Worm (Caenorhabditis elegans) whole organism, L1 larva: Measurements from ENCODE around the gene ZK154.5.

ENCODE experiments used
- C16A3.4 ChIP-seq: fragments of 150-350 bp; optimal IDR thresholded peaks from 2 replicates; lab custom pipeline; 2014; ENCODE audit warnings: missing biosample characterization, missing genetic modification characterization
- C34B4.2 ChIP-seq: sonication (generic microtip); optimal IDR thresholded peaks from 2 replicates; lab custom pipeline; 2017; ENCODE audit warnings: mild to moderate bottlenecking, missing genetic modification characterization, missing compliant biosample characterization
- F16B12.6 ChIP-seq: fragments of 150-350 bp; optimal IDR thresholded peaks from 2 replicates; lab custom pipeline; 2014; ENCODE audit warnings: missing biosample characterization, missing genetic modification characterization
- Y116A8C.19 ChIP-seq: sonication (generic microtip); optimal IDR thresholded peaks from 2 replicates; lab custom pipeline; 2016; ENCODE audit warnings: missing compliant biosample characterization, missing genetic modification characterization, borderline replicate concordance
- ama-1 ChIP-seq: fragments of 150-350 bp; optimal IDR thresholded peaks from 2 replicates; lab custom pipeline; 2014
- blmp-1 ChIP-seq: fragments of 150-350 bp; optimal IDR thresholded peaks from 2 replicates; lab custom pipeline; 2014; ENCODE audit warnings: missing biosample characterization, missing genetic modification characterization
- ceh-63 ChIP-seq: fragments of 200-800 bp; sonication (Bioruptor generic); optimal IDR thresholded peaks from 2 replicates; lab custom pipeline; 2018; ENCODE audit warnings: mild to moderate bottlenecking, missing genetic modification characterization, missing compliant biosample characterization
- ceh-8 ChIP-seq: fragments of 200-800 bp; sonication (Bioruptor generic); optimal IDR thresholded peaks from 2 replicates; lab custom pipeline; 2018; ENCODE audit warnings: mild to moderate bottlenecking, missing genetic modification characterization, moderate library complexity, missing compliant biosample characterization
- ceh-88 ChIP-seq: fragments of 200-800 bp; sonication (Bioruptor generic); IDR thresholded peaks from 2 replicates; pipeline ENCODE4 v1.3.6; 2022; ENCODE audit warnings: missing genetic modification characterization, missing compliant biosample characterization
- ces-1 ChIP-seq: fragments of 150-350 bp; optimal IDR thresholded peaks from 2 replicates; lab custom pipeline; 2014; ENCODE audit warnings: missing biosample characterization, missing genetic modification reagents, missing genetic modification characterization
- dsc-1 ChIP-seq: sonication (generic microtip); optimal IDR thresholded peaks from 2 replicates; lab custom pipeline; 2016; ENCODE audit warnings: mild to moderate bottlenecking, missing genetic modification characterization, missing compliant biosample characterization
- efl-1 ChIP-seq, 4 experiments: fragments of 150-350 bp; optimal IDR thresholded peaks in 3 of 4; peaks in 1 of 4; 1 replicate in 1 of 4; 2 replicates in 3 of 4; lab custom pipeline; 2014; ENCODE audit warnings: missing biosample characterization in 2 of 4, missing genetic modification characterization in 2 of 4, missing genetic modification reagents in 2 of 4
- egl-13 ChIP-seq: sonication (generic microtip); optimal IDR thresholded peaks from 2 replicates; lab custom pipeline; 2016; ENCODE audit warnings: missing genotype, missing genetic modification reagents, missing genetic modification characterization, missing compliant biosample characterization
- elt-2 ChIP-seq: sonication (generic microtip); optimal IDR thresholded peaks from 2 replicates; lab custom pipeline; 2016; ENCODE audit warnings: missing genetic modification characterization, mild to moderate bottlenecking, inconsistent platforms, missing compliant biosample characterization, missing genetic modification reagents
- fkh-10 ChIP-seq: sonication (generic microtip); optimal IDR thresholded peaks from 2 replicates; lab custom pipeline; 2017; ENCODE audit warnings: missing biosample characterization, missing genetic modification reagents, missing genetic modification characterization
- fkh-8 ChIP-seq: sonication (generic microtip); optimal IDR thresholded peaks from 2 replicates; lab custom pipeline; 2016; ENCODE audit warnings: mild to moderate bottlenecking, missing genetic modification characterization, missing compliant biosample characterization
- fos-1 ChIP-seq: fragments of 150-350 bp; optimal IDR thresholded peaks from 2 replicates; lab custom pipeline; 2014; ENCODE audit warnings: missing biosample characterization, missing genetic modification characterization
- grh-1 ChIP-seq: fragments of 200-800 bp; sonication (Bioruptor generic); IDR thresholded peaks from 2 replicates; pipeline ENCODE4 v1.3.6; 2022; ENCODE audit warnings: missing genetic modification reagents, missing genetic modification characterization, missing compliant biosample characterization
- hlh-4 ChIP-seq: sonication (generic microtip); optimal IDR thresholded peaks from 2 replicates; lab custom pipeline; 2016; ENCODE audit warnings: mild to moderate bottlenecking, missing genetic modification characterization, missing compliant biosample characterization
- irx-1 ChIP-seq: sonication (generic microtip); optimal IDR thresholded peaks from 2 replicates; lab custom pipeline; 2016; ENCODE audit warnings: missing genetic modification characterization, missing compliant biosample characterization
- jun-1 ChIP-seq: fragments of 150-350 bp; optimal IDR thresholded peaks from 2 replicates; lab custom pipeline; 2014; ENCODE audit warnings: missing biosample characterization, missing genetic modification reagents, missing genetic modification characterization
- lin-13 ChIP-seq: fragments of 150-350 bp; optimal IDR thresholded peaks from 2 replicates; lab custom pipeline; 2014; ENCODE audit warnings: missing biosample characterization, missing genetic modification reagents, missing genetic modification characterization
- lin-14 ChIP-seq: fragments of 200-800 bp; sonication (Bioruptor generic); optimal IDR thresholded peaks from 2 replicates; lab custom pipeline; 2018; ENCODE audit warnings: mild to moderate bottlenecking, missing genetic modification characterization, moderate library complexity, missing compliant biosample characterization
- lir-3 ChIP-seq: sonication (generic microtip); optimal IDR thresholded peaks from 2 replicates; lab custom pipeline; 2016; ENCODE audit warnings: mild to moderate bottlenecking, missing genetic modification characterization, moderate library complexity, missing compliant biosample characterization; ENCODE audit not compliant: poor library complexity
- mef-2 ChIP-seq: fragments of 150-350 bp; optimal IDR thresholded peaks from 2 replicates; lab custom pipeline; 2014; ENCODE audit warnings: missing biosample characterization, missing genetic modification characterization
- mep-1 ChIP-seq: fragments of 150-350 bp; optimal IDR thresholded peaks from 2 replicates; lab custom pipeline; 2014; ENCODE audit warnings: missing biosample characterization, missing genetic modification characterization
- nhr-11 ChIP-seq: fragments of 150-350 bp; optimal IDR thresholded peaks from 2 replicates; lab custom pipeline; 2014; ENCODE audit warnings: missing biosample characterization, missing genetic modification characterization
- nhr-12 ChIP-seq: sonication (generic microtip); optimal IDR thresholded peaks from 2 replicates; lab custom pipeline; 2017; ENCODE audit warnings: missing biosample characterization, missing genetic modification characterization
- nhr-19 ChIP-seq: fragments of 200-800 bp; sonication (Bioruptor generic); conservative IDR thresholded peaks from 2 replicates; pipeline ENCODE4 v1.3.6; 2022; ENCODE audit warnings: missing genetic modification characterization, missing compliant biosample characterization
- nhr-20 ChIP-seq: sonication (generic microtip); optimal IDR thresholded peaks from 2 replicates; lab custom pipeline; 2016; ENCODE audit warnings: mild to moderate bottlenecking, missing genetic modification characterization, missing compliant biosample characterization
- nhr-47 ChIP-seq: sonication (generic microtip); optimal IDR thresholded peaks from 2 replicates; lab custom pipeline; 2016; ENCODE audit warnings: mild to moderate bottlenecking, missing genetic modification characterization, moderate library complexity, missing compliant biosample characterization
- nhr-76 ChIP-seq: sonication (generic microtip); optimal IDR thresholded peaks from 2 replicates; lab custom pipeline; 2017; ENCODE audit warnings: missing biosample characterization, missing genetic modification characterization
- nhr-77 ChIP-seq: fragments of 150-350 bp; optimal IDR thresholded peaks from 2 replicates; lab custom pipeline; 2014; ENCODE audit warnings: missing biosample characterization, missing genetic modification characterization
- nhr-85 ChIP-seq: sonication (generic microtip); peaks from one replicate; lab custom pipeline; 2016; ENCODE audit warnings: missing genetic modification characterization, inconsistent platforms, missing compliant biosample characterization
- nhr-90 ChIP-seq: sonication (generic microtip); optimal IDR thresholded peaks from 2 replicates; lab custom pipeline; 2016; ENCODE audit warnings: mild to moderate bottlenecking, missing genetic modification characterization, missing compliant biosample characterization; ENCODE audit not compliant: poor library complexity
- pag-3 ChIP-seq: sonication (generic microtip); optimal IDR thresholded peaks from 2 replicates; lab custom pipeline; 2017; ENCODE audit warnings: missing genetic modification characterization, mild to moderate bottlenecking, missing compliant biosample characterization, antibody characterized with exemption, borderline replicate concordance; ENCODE audit not compliant: insufficient read depth
- pax-3 ChIP-seq: fragments of 200-800 bp; sonication (Bioruptor generic); optimal IDR thresholded peaks from 2 replicates; lab custom pipeline; 2018; ENCODE audit warnings: mild to moderate bottlenecking, missing genetic modification characterization, moderate library complexity, missing compliant biosample characterization
- pqm-1 ChIP-seq: sonication (generic microtip); optimal IDR thresholded peaks from 3 replicates; lab custom pipeline; 2017; ENCODE audit warnings: missing biosample characterization, missing genetic modification characterization
- skn-1 ChIP-seq: fragments of 150-350 bp; optimal IDR thresholded peaks from 2 replicates; lab custom pipeline; 2014; ENCODE audit warnings: missing biosample characterization, missing genetic modification characterization
- snu-23 ChIP-seq: sonication (generic microtip); optimal IDR thresholded peaks from 2 replicates; lab custom pipeline; 2016; ENCODE audit warnings: missing genetic modification characterization, missing compliant biosample characterization
- unc-130 ChIP-seq: fragments of 150-350 bp; optimal IDR thresholded peaks from 2 replicates; lab custom pipeline; 2017; ENCODE audit warnings: missing biosample characterization, missing genetic modification characterization, inconsistent platforms
- unc-30 ChIP-seq: sonication (generic microtip); optimal IDR thresholded peaks from 2 replicates; lab custom pipeline; 2017; ENCODE audit warnings: missing biosample characterization, missing genetic modification characterization
- unc-62 ChIP-seq: fragments of 150-350 bp; optimal IDR thresholded peaks from 2 replicates; lab custom pipeline; 2014; ENCODE audit warnings: missing biosample characterization, missing genetic modification reagents, missing genetic modification characterization
- unc-86 ChIP-seq: sonication (generic microtip); optimal IDR thresholded peaks from 2 replicates; lab custom pipeline; 2016; ENCODE audit warnings: missing genetic modification characterization, missing compliant biosample characterization
- unc-98 ChIP-seq: fragments of 200-800 bp; sonication (Bioruptor generic); IDR thresholded peaks from 2 replicates; pipeline ENCODE4 v1.3.6; 2022; ENCODE audit warnings: missing genetic modification characterization, missing compliant biosample characterization
- vab-15 ChIP-seq: sonication (generic microtip); optimal IDR thresholded peaks from 2 replicates; lab custom pipeline; 2017; ENCODE audit warnings: missing genotype, mild to moderate bottlenecking, missing genetic modification characterization, missing compliant biosample characterization
- zag-1 ChIP-seq: fragments of 150-350 bp; optimal IDR thresholded peaks from 2 replicates; lab custom pipeline; 2014; ENCODE audit warnings: missing biosample characterization, missing genetic modification characterization
- zip-4 ChIP-seq: fragments of 200-800 bp; sonication (Bioruptor generic); optimal IDR thresholded peaks from 2 replicates; lab custom pipeline; 2018; ENCODE audit warnings: mild to moderate bottlenecking, missing genetic modification characterization, moderate library complexity, missing compliant biosample characterization
- ztf-4 ChIP-seq: fragments of 150-350 bp; optimal IDR thresholded peaks from 2 replicates; lab custom pipeline; 2014; ENCODE audit warnings: missing biosample characterization, missing genetic modification characterization

ZK154.5 gene

ce11 chrX:7809352-7810196, 21.8 kb upstream of the ZK154.5 start (continued):
- no peak for TF ChIP-seq unc-98 (GFP tag; lab: Robert Waterston, UW)
- TF ChIP-seq skn-1 (tag; lab: Kevin White, UChicago): peak; percentile 2
- TF ChIP-seq fos-1 (tag; lab: Kevin White, UChicago): no peak
- TF ChIP-seq blmp-1 (tag; lab: Kevin White, UChicago): peak; percentile 88
- no peak for TF ChIP-seq hlh-4 (tag; lab: Kevin White, UChicago)
- TF ChIP-seq nhr-85 (tag; lab: Kevin White, UChicago): peak; percentile 73
- no peak for TF ChIP-seq C34B4.2 (tag; lab: Kevin White, UChicago)
- peak; percentile 15 for TF ChIP-seq nhr-11 (tag; lab: Kevin White, UChicago)
- TF ChIP-seq unc-86 (tag; lab: Kevin White, UChicago): peak; percentile 41
- TF ChIP-seq lin-14 (GFP tag; lab: Kevin White, UChicago): peak; percentile 87
- no peak for TF ChIP-seq elt-2 (tag; lab: Kevin White, UChicago)
- TF ChIP-seq dsc-1: no peak
- peak; percentile 34 for TF ChIP-seq nhr-90 (tag; lab: Kevin White, UChicago)
- peak; percentile 66 for TF ChIP-seq mep-1 (tag; lab: Kevin White, UChicago)
- TF ChIP-seq ces-1 (GFP tag; lab: Kevin White, UChicago): no peak
- no peak for TF ChIP-seq ceh-63
- TF ChIP-seq Y116A8C.19 (tag; lab: Kevin White, UChicago): no peak
- TF ChIP-seq nhr-76 (tag; lab: Kevin White, UChicago): no peak
- TF ChIP-seq pax-3 (tag; lab: Kevin White, UChicago): no peak
- peak; percentile 21 for TF ChIP-seq lir-3
- TF ChIP-seq nhr-12 (tag; lab: Kevin White, UChicago): no peak
- peak; percentile 86 for TF ChIP-seq F16B12.6 (tag; lab: Kevin White, UChicago)
- TF ChIP-seq unc-130 (tag; lab: Kevin White, UChicago): peak; percentile 10
- TF ChIP-seq nhr-19: peak; percentile 39; the same call in 1 of the 2 replicates
- TF ChIP-seq C16A3.4 (tag; lab: Kevin White, UChicago): peak; percentile 52
- peak; percentile 43 for TF ChIP-seq irx-1
- no peak for TF ChIP-seq fkh-10 (GFP tag; lab: Kevin White, UChicago)
- TF ChIP-seq ztf-4 (tag; lab: Kevin White, UChicago): peak; percentile 11
- TF ChIP-seq unc-62 (GFP tag; lab: Kevin White, UChicago): no peak
- TF ChIP-seq unc-30: no peak
- TF ChIP-seq nhr-20 (tag; lab: Kevin White, UChicago): peak; percentile 55
- TF ChIP-seq zip-4 (GFP tag; lab: Kevin White, UChicago): no peak
- TF ChIP-seq jun-1 (tag; lab: Kevin White, UChicago): peak; percentile 10
- TF ChIP-seq snu-23 (GFP tag; lab: Kevin White, UChicago): peak; percentile 77
- no peak for TF ChIP-seq ceh-88 (GFP tag; lab: Robert Waterston, UW)
- TF ChIP-seq mef-2 (tag; lab: Kevin White, UChicago): no peak
- TF ChIP-seq ceh-8 (GFP tag; lab: Kevin White, UChicago): no peak
- TF ChIP-seq zag-1 (tag; lab: Kevin White, UChicago): no peak
- peak; percentile 59 for TF ChIP-seq egl-13
- no peak for TF ChIP-seq grh-1 (GFP tag; lab: Robert Waterston, UW)
- peak; percentile 60 for TF ChIP-seq nhr-47 (tag; lab: Kevin White, UChicago)
- peak; percentile 33 for TF ChIP-seq ama-1 (lab: Kevin White, UChicago)
- no peak for TF ChIP-seq pqm-1 (tag; lab: Kevin White, UChicago)
- no peak for TF ChIP-seq nhr-77
- TF ChIP-seq lin-13: no peak
- peak; percentile 23 to 31 for TF ChIP-seq efl-1 (optimal IDR thresholded peaks at IDR 0.05; lab: Kevin White, UChicago)
- peak in 1 of 2 experiments; percentile 46 for TF ChIP-seq efl-1 (GFP tag; optimal IDR thresholded peaks at IDR 0.05 in 1 of 2; lab: Kevin White, UChicago)
- peak; percentile 3 for TF ChIP-seq vab-15 (tag; lab: Kevin White, UChicago)
- peak; percentile 42 for TF ChIP-seq fkh-8 (tag; lab: Kevin White, UChicago)
- no peak for TF ChIP-seq pag-3 (tag; lab: Kevin White, UChicago)
